Fruit fly (Drosophila melanogaster) whole organism, wandering third instar larva: ENCODE data around the gene Or33c.
A peak's percentile ranks its signal among the peaks of the same experiment; 100 is the strongest.

ENCODE experiments used
- Abd-B ChIP-seq: fragments of >200 bp; optimal IDR thresholded peaks from 2 replicates; lab custom pipeline; 2017; ENCODE audit warnings: missing biosample characterization, missing genetic modification characterization
- CG32264 ChIP-seq: fragments of 200-800 bp; sonication (Bioruptor generic); optimal IDR thresholded peaks from 2 replicates; lab custom pipeline; 2016; ENCODE audit warnings: missing biosample characterization, missing genetic modification characterization
- CG9705 ChIP-seq: fragments of 200-800 bp; sonication (Bioruptor generic); optimal IDR thresholded peaks from 2 replicates; lab custom pipeline; 2018; ENCODE audit warnings: missing biosample characterization, mild to moderate bottlenecking, missing genetic modification characterization
- CrebA ChIP-seq: fragments of 200-800 bp; sonication (Bioruptor generic); optimal IDR thresholded peaks from 2 replicates; lab custom pipeline; 2016; ENCODE audit warnings: missing biosample characterization, mild to moderate bottlenecking, missing genetic modification characterization, borderline replicate concordance
- Dfd ChIP-seq: fragments of >200 bp; optimal IDR thresholded peaks from 2 replicates; lab custom pipeline; 2017; ENCODE audit warnings: missing biosample characterization, missing genetic modification characterization
- Dif ChIP-seq: fragments of 200-275, 200-300 bp; sonication (Bioruptor generic); optimal IDR thresholded peaks from 2 replicates; lab custom pipeline; 2018; ENCODE audit warnings: missing biosample characterization, missing genetic modification characterization; ENCODE audit not compliant: partially characterized antibody
- GATAd ChIP-seq: sonication (Bioruptor generic); optimal IDR thresholded peaks from 2 replicates; lab custom pipeline; 2016; ENCODE audit warnings: missing biosample characterization, missing genetic modification characterization
- HLH106 ChIP-seq: fragments of 200-800 bp; optimal IDR thresholded peaks from 3 replicates; lab custom pipeline; 2019; ENCODE audit warnings: missing biosample characterization, mild to moderate bottlenecking, missing genetic modification characterization, moderate library complexity
- Hnf4 ChIP-seq: fragments of 200-800 bp; sonication (Bioruptor generic); optimal IDR thresholded peaks from 2 replicates; lab custom pipeline; 2016; ENCODE audit warnings: missing biosample characterization, mild to moderate bottlenecking, missing genetic modification characterization
- Hr78 ChIP-seq: fragments of >200 bp; optimal IDR thresholded peaks from 2 replicates; lab custom pipeline; 2017; ENCODE audit warnings: missing biosample characterization, missing genetic modification characterization
- Hr83 ChIP-seq: fragments of 200-300 bp; sonication (Bioruptor generic); optimal IDR thresholded peaks from 2 replicates; lab custom pipeline; 2016; ENCODE audit warnings: missing biosample characterization, mild to moderate bottlenecking, missing genetic modification characterization, moderate library complexity; ENCODE audit not compliant: poor library complexity, severe bottlenecking
- Jra ChIP-seq: sonication (Bioruptor generic); optimal IDR thresholded peaks from 2 replicates; lab custom pipeline; 2016; ENCODE audit warnings: missing biosample characterization, missing genetic modification characterization
- Mio ChIP-seq: sonication (Bioruptor generic); optimal IDR thresholded peaks from 2 replicates; lab custom pipeline; 2016; ENCODE audit warnings: missing biosample characterization, missing genetic modification characterization
- Myc ChIP-seq: fragments of >200 bp; optimal IDR thresholded peaks from 2 replicates; lab custom pipeline; 2017
- N ChIP-seq: fragments of >200 bp; optimal IDR thresholded peaks from 2 replicates; lab custom pipeline; 2018; ENCODE audit warnings: missing biosample characterization, missing external identifiers, missing genetic modification characterization
- OdsH ChIP-seq: fragments of 200-800 bp; sonication (Bioruptor generic); optimal IDR thresholded peaks from 2 replicates; lab custom pipeline; 2016; ENCODE audit warnings: missing biosample characterization, mild to moderate bottlenecking, missing genetic modification characterization
- Rel ChIP-seq, 2 experiments: fragments of 200-800 bp; sonication (Bioruptor generic) in 1 of 2; optimal IDR thresholded peaks; 2 replicates in 1 of 2; 3 replicates in 1 of 2; lab custom pipeline; 2016 to 2019; ENCODE audit warnings: mild to moderate bottlenecking in 2 of 2, missing biosample characterization in 2 of 2, missing genetic modification characterization in 2 of 2, moderate library complexity in 1 of 2
- Sp1 ChIP-seq: fragments of 200-800 bp; sonication (Bioruptor generic); optimal IDR thresholded peaks from 3 replicates; lab custom pipeline; 2019; ENCODE audit warnings: missing biosample characterization, mild to moderate bottlenecking, missing genetic modification characterization, moderate library complexity
- Vsx2 ChIP-seq: fragments of 200-300, 225-300 bp; sonication (Bioruptor generic); optimal IDR thresholded peaks from 2 replicates; lab custom pipeline; 2018; ENCODE audit warnings: missing biosample characterization, missing genetic modification characterization; ENCODE audit not compliant: partially characterized antibody
- br ChIP-seq: fragments of 200-800 bp; sonication (Bioruptor generic); optimal IDR thresholded peaks from 2 replicates; lab custom pipeline; 2016; ENCODE audit warnings: missing biosample characterization, missing genetic modification characterization
- brk ChIP-seq: fragments of 200-800 bp; sonication (Bioruptor generic); optimal IDR thresholded peaks from 2 replicates; lab custom pipeline; 2016; ENCODE audit warnings: missing biosample characterization, mild to moderate bottlenecking, missing genetic modification characterization
- dl ChIP-seq, 2 experiments: fragments of 175-275, 200-275 bp in 1 of 2; fragments of 200-275 bp in 1 of 2; sonication (Bioruptor generic); optimal IDR thresholded peaks; lab custom pipeline; 2018; ENCODE audit warnings: mild to moderate bottlenecking in 2 of 2, missing biosample characterization in 2 of 2, missing genetic modification characterization in 2 of 2, moderate library complexity in 2 of 2; ENCODE audit not compliant: partially characterized antibody in 2 of 2, insufficient read depth in 1 of 2
- dmrt93B ChIP-seq: fragments of 200-800 bp; sonication (Bioruptor generic); optimal IDR thresholded peaks from 2 replicates; lab custom pipeline; 2018; ENCODE audit warnings: missing biosample characterization, mild to moderate bottlenecking, missing genetic modification characterization
- dsf ChIP-seq: sonication (Bioruptor generic); optimal IDR thresholded peaks from 2 replicates; lab custom pipeline; 2016; ENCODE audit warnings: missing biosample characterization, missing genetic modification characterization, borderline replicate concordance
- ey ChIP-seq: fragments of 200-800 bp; sonication (Bioruptor generic); optimal IDR thresholded peaks from 2 replicates; lab custom pipeline; 2016; ENCODE audit warnings: missing biosample characterization, missing genetic modification characterization
- foxo ChIP-seq, 2 experiments: fragments of 200-800 bp; sonication (Bioruptor generic); optimal IDR thresholded peaks; 2 replicates in 1 of 2; 3 replicates in 1 of 2; lab custom pipeline; 2016 to 2017; ENCODE audit warnings: missing biosample characterization in 2 of 2, missing genetic modification characterization in 2 of 2
- fru ChIP-seq: fragments of 200-800 bp; sonication (Bioruptor generic); optimal IDR thresholded peaks from 3 replicates; lab custom pipeline; 2016; ENCODE audit warnings: missing biosample characterization, mild to moderate bottlenecking, missing genetic modification characterization
- h ChIP-seq: fragments of 200-800 bp; sonication (Bioruptor generic); optimal IDR thresholded peaks from 3 replicates; lab custom pipeline; 2016; ENCODE audit warnings: missing biosample characterization, mild to moderate bottlenecking, missing genetic modification characterization
- jim ChIP-seq: fragments of 175-275, 200-325 bp; sonication (Bioruptor generic); optimal IDR thresholded peaks from 2 replicates; lab custom pipeline; 2016; ENCODE audit warnings: missing biosample characterization, mild to moderate bottlenecking, missing genetic modification characterization
- lola ChIP-seq: fragments of >200 bp; optimal IDR thresholded peaks from 2 replicates; lab custom pipeline; 2017; ENCODE audit warnings: missing biosample characterization, missing genetic modification characterization
- pan ChIP-seq: fragments of >200 bp; optimal IDR thresholded peaks from 2 replicates; lab custom pipeline; 2017
- psq ChIP-seq: fragments of 200-800 bp; sonication (Bioruptor generic); optimal IDR thresholded peaks from 3 replicates; lab custom pipeline; 2017; ENCODE audit warnings: missing biosample characterization, mild to moderate bottlenecking, missing genetic modification characterization, moderate library complexity
- rgr ChIP-seq: fragments of 200-800 bp; sonication (Bioruptor generic); optimal IDR thresholded peaks from 3 replicates; lab custom pipeline; 2016; ENCODE audit warnings: missing biosample characterization, mild to moderate bottlenecking, missing genetic modification characterization
- sage ChIP-seq: fragments of 200-800 bp; sonication (Bioruptor generic); optimal IDR thresholded peaks from 2 replicates; lab custom pipeline; 2016; ENCODE audit warnings: missing biosample characterization, mild to moderate bottlenecking, missing genetic modification characterization
- sv ChIP-seq: fragments of 200-800 bp; sonication (Bioruptor generic); optimal IDR thresholded peaks from 3 replicates; lab custom pipeline; 2016; ENCODE audit warnings: missing biosample characterization, missing genetic modification characterization
- tai ChIP-seq: sonication (Bioruptor generic); optimal IDR thresholded peaks from 2 replicates; lab custom pipeline; 2016; ENCODE audit warnings: missing biosample characterization, missing genetic modification characterization
- usp ChIP-seq: fragments of >200 bp; optimal IDR thresholded peaks from 2 replicates; lab custom pipeline; 2017; ENCODE audit warnings: missing biosample characterization, missing genetic modification characterization
- woc ChIP-seq: sonication (Bioruptor generic); optimal IDR thresholded peaks from 2 replicates; lab custom pipeline; 2016; ENCODE audit warnings: missing biosample characterization, mild to moderate bottlenecking, missing genetic modification characterization

Gene Or33c

dm6 chr2L:11965610-11966594 is 28.1 kb downstream of the Or33c start (continued):
- TF ChIP-seq foxo (GFP tag; optimal IDR thresholded peaks at IDR 0.05; lab: Kevin White, UChicago) (peak in 1 of 2 experiments; percentile 41), br (GFP tag; lab: Kevin White, UChicago) (no peak), HLH106 (tag; lab: Kevin White, UChicago) (peak; percentile 41), Sp1 (GFP tag; lab: Kevin White, UChicago) (peak; percentile 26), fru (GFP tag; lab: Kevin White, UChicago) (peak; percentile 39), Hnf4 (GFP tag; lab: Kevin White, UChicago) (no peak)

DNA sequence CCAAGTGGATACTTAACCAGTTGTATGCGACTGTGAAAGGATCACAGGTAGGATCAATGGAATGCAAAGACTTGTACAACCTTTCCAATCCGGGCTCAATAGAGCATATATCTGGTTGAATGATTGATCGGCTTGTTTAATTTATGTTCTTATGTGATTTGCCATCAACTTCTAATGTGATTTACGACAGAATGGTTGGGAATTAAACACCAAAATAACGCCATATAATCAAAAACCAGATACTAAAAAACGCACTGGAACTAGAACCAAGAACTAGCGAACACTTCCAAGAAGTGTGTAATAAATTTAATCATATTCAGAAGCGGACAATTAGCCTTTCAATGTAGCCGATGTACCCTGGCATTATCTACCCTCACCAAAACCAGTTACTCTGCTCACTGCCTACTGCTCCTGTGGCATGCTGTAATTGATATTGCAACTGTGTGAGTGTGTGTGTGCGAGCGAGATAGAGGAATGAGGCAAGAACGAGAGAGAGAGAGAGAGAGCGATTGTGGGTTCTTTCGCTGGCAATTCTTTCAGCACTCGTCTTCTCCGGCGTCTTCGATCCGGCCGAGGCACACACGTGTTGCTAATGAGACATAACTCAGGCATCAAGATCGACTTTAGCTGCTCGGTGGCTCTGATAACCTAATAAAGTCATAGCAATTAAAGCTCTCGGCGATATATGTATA is 31.0 kb downstream of the Or33c start:
- TF ChIP-seq fru (GFP tag; lab: Kevin White, UChicago) (peak; percentile 48), dl (GFP tag; optimal IDR thresholded peaks at IDR 0.05; lab: Kevin White, UChicago; ENCODE audit: insufficient read depth in 1 of 2, partially characterized antibody in 2 of 2) (peak in 1 of 2 experiments; percentile 15), Jra (peak; percentile 25), Hr78 (no peak), Sp1 (GFP tag; lab: Kevin White, UChicago) (peak; percentile 55), CrebA (GFP tag; lab: Kevin White, UChicago) (no peak), Dfd (GFP tag; lab: Kevin White, UChicago) (no peak), CG32264 (GFP tag; lab: Kevin White, UChicago) (no peak), Hnf4 (GFP tag; lab: Kevin White, UChicago) (peak; percentile 36), jim (no peak), sv (GFP tag; lab: Kevin White, UChicago) (no peak), Hr83 (GFP tag; lab: Kevin White, UChicago) (no peak), ey (GFP tag; lab: Kevin White, UChicago) (peak; percentile 54), sage (no peak), foxo (GFP tag; optimal IDR thresholded peaks at IDR 0.05; lab: Kevin White, UChicago) (peak in 1 of 2 experiments; percentile 57), woc (GFP tag; lab: Kevin White, UChicago) (peak; percentile 81), Myc (lab: Kevin White, UChicago) (no peak), GATAd (GFP tag; lab: Kevin White, UChicago) (no peak), OdsH (peak; percentile 9), rgr (GFP tag; lab: Kevin White, UChicago) (peak; percentile 18), tai (no peak), Rel (GFP tag; optimal IDR thresholded peaks at IDR 0.05; lab: Kevin White, UChicago) (no peak), Rel (tag; optimal IDR thresholded peaks at IDR 0.05; lab: Kevin White, UChicago) (no peak), h (peak; percentile 60), lola (GFP tag; lab: Kevin White, UChicago) (no peak), dmrt93B (peak; percentile 57), usp (GFP tag; lab: Kevin White, UChicago) (no peak), Vsx2 (GFP tag; lab: Kevin White, UChicago) (no peak), br (GFP tag; lab: Kevin White, UChicago) (peak; percentile 39), Dif (peak; percentile 37), pan (lab: Kevin White, UChicago) (no peak), CG9705 (peak; percentile 5), Mio (GFP tag; lab: Kevin White, UChicago) (no peak), psq (GFP tag; lab: Kevin White, UChicago) (peak; percentile 44), HLH106 (tag; lab: Kevin White, UChicago) (peak; percentile 39), Abd-B (GFP tag; lab: Kevin White, UChicago) (no peak), dsf (GFP tag; lab: Kevin White, UChicago) (no peak), brk (GFP tag; lab: Kevin White, UChicago) (no peak), N (GFP tag; lab: Kevin White, UChicago) (no peak)
- TF ChIP-seq, all 38 proteins: peak for 17
